Worm (Caenorhabditis elegans) whole organism, L4 larva: Measurements from ENCODE around the gene K03H1.7.
A peak's percentile ranks its signal among the peaks of the same experiment; 100 is the strongest.

ENCODE experiments used
- F26F4.8 ChIP-seq: fragments of 200-800 bp; sonication (Bioruptor generic); conservative IDR thresholded peaks from 2 replicates; pipeline ENCODE4 v1.3.6; 2022; ENCODE audit warnings: missing genetic modification characterization, missing compliant biosample characterization
- F49E8.2 ChIP-seq: sonication (generic microtip); optimal IDR thresholded peaks from 2 replicates; lab custom pipeline; 2016; ENCODE audit warnings: missing compliant biosample characterization, mild to moderate bottlenecking, missing genetic modification characterization, borderline replicate concordance
- T26A8.4 ChIP-seq: fragments of 200-800 bp; sonication (Bioruptor generic); IDR thresholded peaks from 2 replicates; pipeline ENCODE4 v1.3.6; 2022; ENCODE audit warnings: missing genetic modification characterization, missing compliant biosample characterization
- Y48G9A.11 ChIP-seq: fragments of 200-800 bp; sonication (Bioruptor generic); IDR thresholded peaks from 2 replicates; pipeline ENCODE4 v1.3.6; 2022; ENCODE audit warnings: missing genetic modification reagents, missing genetic modification characterization, missing compliant biosample characterization
- Y5F2A.4 ChIP-seq: fragments of 200-800 bp; sonication (Bioruptor generic); optimal IDR thresholded peaks from 2 replicates; lab custom pipeline; 2018; ENCODE audit warnings: mild to moderate bottlenecking, missing genetic modification characterization, missing compliant biosample characterization
- Y75B8A.6 ChIP-seq: fragments of 200-800 bp; sonication (Bioruptor generic); IDR thresholded peaks from 2 replicates; pipeline ENCODE4 v1.3.6; 2022; ENCODE audit warnings: missing genetic modification reagents, missing genetic modification characterization, missing compliant biosample characterization
- aha-1 ChIP-seq: fragments of 150-350 bp; peaks from one replicate; lab custom pipeline; 2014; ENCODE audit warnings: missing biosample characterization, missing genetic modification characterization
- arid-1 ChIP-seq: fragments of 200-800 bp; sonication (Bioruptor generic); conservative IDR thresholded peaks from 2 replicates; pipeline ENCODE4 v1.3.6; 2022; ENCODE audit warnings: missing genetic modification reagents, missing genetic modification characterization, missing compliant biosample characterization
- ceh-28 ChIP-seq: fragments of 150-350 bp; optimal IDR thresholded peaks from 2 replicates; lab custom pipeline; 2014; ENCODE audit warnings: missing biosample characterization, missing genetic modification reagents, missing genetic modification characterization
- ceh-32 ChIP-seq: sonication (generic microtip); optimal IDR thresholded peaks from 2 replicates; lab custom pipeline; 2016; ENCODE audit warnings: mild to moderate bottlenecking, missing genetic modification characterization, missing compliant biosample characterization; ENCODE audit not compliant: poor library complexity
- ceh-44 ChIP-seq: fragments of 200-800 bp; sonication (Bioruptor generic); IDR thresholded peaks from 2 replicates; pipeline ENCODE4 v1.3.6; 2022; ENCODE audit warnings: missing genetic modification reagents, missing genetic modification characterization, missing compliant biosample characterization
- ces-1 ChIP-seq: fragments of 150-350 bp; sonication (generic microtip); optimal IDR thresholded peaks from 4 replicates; lab custom pipeline; 2014; ENCODE audit warnings: missing biosample characterization, missing genetic modification reagents, missing genetic modification characterization
- cey-2 ChIP-seq: sonication (generic microtip); optimal IDR thresholded peaks from 3 replicates; lab custom pipeline; 2017; ENCODE audit warnings: missing genetic modification characterization, mild to moderate bottlenecking, missing compliant biosample characterization, antibody characterized with exemption, borderline replicate concordance; ENCODE audit not compliant: insufficient read depth
- daf-16 ChIP-seq, 3 experiments: sonication (generic microtip); optimal IDR thresholded peaks; 2 replicates each; lab custom pipeline; 2016 to 2017; ENCODE audit warnings: missing genetic modification characterization in 3 of 3, missing genetic modification reagents in 3 of 3, mild to moderate bottlenecking in 2 of 3, missing compliant biosample characterization in 2 of 3, missing biosample characterization in 1 of 3, moderate library complexity in 1 of 3
- daf-8 ChIP-seq: fragments of 200-800 bp; sonication (Bioruptor generic); IDR thresholded peaks from 2 replicates; pipeline ENCODE4 v1.3.6; 2022; ENCODE audit warnings: missing genetic modification characterization, missing compliant biosample characterization
- dmd-6 ChIP-seq: fragments of 200-800 bp; sonication (Bioruptor generic); IDR thresholded peaks from 2 replicates; pipeline ENCODE4 v1.3.6; 2022; ENCODE audit warnings: missing genetic modification reagents, missing genetic modification characterization, missing compliant biosample characterization
- dmd-8 ChIP-seq: fragments of 200-800 bp; sonication (Bioruptor generic); IDR thresholded peaks from 2 replicates; pipeline ENCODE4 v1.3.6; 2022; ENCODE audit warnings: missing genetic modification characterization, missing compliant biosample characterization
- dpl-1 ChIP-seq: fragments of 150-350 bp; optimal IDR thresholded peaks from 2 replicates; lab custom pipeline; 2014; ENCODE audit warnings: missing biosample characterization, missing genetic modification reagents, missing genetic modification characterization
- dve-1 ChIP-seq: sonication (generic microtip); optimal IDR thresholded peaks from 2 replicates; lab custom pipeline; 2017; ENCODE audit warnings: antibody characterized with exemption, mild to moderate bottlenecking, missing genetic modification characterization, missing compliant biosample characterization; ENCODE audit not compliant: insufficient read depth
- egl-27 ChIP-seq: sonication (generic microtip); optimal IDR thresholded peaks from 3 replicates; lab custom pipeline; 2017; ENCODE audit warnings: missing biosample characterization, missing genetic modification reagents, missing genetic modification characterization
- egl-43 ChIP-seq: fragments of 200-800 bp; sonication (Bioruptor generic); IDR thresholded peaks from 2 replicates; pipeline ENCODE4 v1.3.6; 2022; ENCODE audit warnings: missing genetic modification reagents, missing genetic modification characterization, missing compliant biosample characterization
- fkh-10 ChIP-seq: fragments of 150-350 bp; optimal IDR thresholded peaks from 2 replicates; lab custom pipeline; 2014; ENCODE audit warnings: missing biosample characterization, missing genetic modification reagents, missing genetic modification characterization
- hlh-11 ChIP-seq: fragments of 200-800 bp; sonication (Bioruptor generic); optimal IDR thresholded peaks from 2 replicates; lab custom pipeline; 2018; ENCODE audit warnings: mild to moderate bottlenecking, missing genetic modification characterization, missing compliant biosample characterization
- hlh-30 ChIP-seq: sonication (generic microtip); optimal IDR thresholded peaks from 2 replicates; lab custom pipeline; 2017; ENCODE audit warnings: antibody characterized with exemption, mild to moderate bottlenecking, missing genetic modification characterization, missing compliant biosample characterization; ENCODE audit not compliant: insufficient read depth
- hmg-1.1 ChIP-seq: fragments of 200-800 bp; sonication (Bioruptor generic); IDR thresholded peaks from 2 replicates; pipeline ENCODE4 v1.3.6; 2022; ENCODE audit warnings: missing genetic modification reagents, missing genetic modification characterization, missing compliant biosample characterization
- jun-1 ChIP-seq: fragments of 150-350 bp; optimal IDR thresholded peaks from 2 replicates; lab custom pipeline; 2014; ENCODE audit warnings: missing biosample characterization, missing genetic modification reagents, missing genetic modification characterization
- lim-7 ChIP-seq: fragments of 200-800 bp; sonication (Bioruptor generic); IDR thresholded peaks from 2 replicates; pipeline ENCODE4 v1.3.6; 2022; ENCODE audit warnings: missing genetic modification characterization, missing compliant biosample characterization
- lin-15B ChIP-seq: fragments of 150-350 bp; sonication (generic microtip); optimal IDR thresholded peaks from 3 replicates; lab custom pipeline; 2014; ENCODE audit warnings: missing biosample characterization, missing genetic modification characterization
- lin-38 ChIP-seq: fragments of 200-800 bp; sonication (Bioruptor generic); IDR thresholded peaks from 2 replicates; pipeline ENCODE4 v1.3.6; 2022; ENCODE audit warnings: missing genetic modification reagents, missing genetic modification characterization, missing compliant biosample characterization
- lsy-2 ChIP-seq, 2 experiments: fragments of 150-350 bp in 1 of 2; sonication (generic microtip) in 1 of 2; optimal IDR thresholded peaks; 2 replicates each; lab custom pipeline; 2014 to 2017; ENCODE audit warnings: missing biosample characterization in 2 of 2, missing genetic modification characterization in 2 of 2
- mdl-1 ChIP-seq, 2 experiments: fragments of 150-350 bp in 1 of 2; sonication (generic microtip) in 1 of 2; optimal IDR thresholded peaks; 2 replicates each; lab custom pipeline; 2014 to 2017; ENCODE audit warnings: missing biosample characterization in 2 of 2, missing genetic modification characterization in 2 of 2
- mep-1 ChIP-seq: fragments of 150-350 bp; sonication (generic microtip); optimal IDR thresholded peaks from 3 replicates; lab custom pipeline; 2014; ENCODE audit warnings: missing biosample characterization, missing genetic modification characterization
- mxl-2 ChIP-seq: fragments of 200-800 bp; sonication (Bioruptor generic); conservative IDR thresholded peaks from 2 replicates; pipeline ENCODE4 v1.3.6; 2022; ENCODE audit warnings: missing genetic modification reagents, missing genetic modification characterization, missing compliant biosample characterization
- nhr-102 ChIP-seq: sonication (generic microtip); optimal IDR thresholded peaks from 2 replicates; lab custom pipeline; 2016; ENCODE audit warnings: mild to moderate bottlenecking, missing genetic modification characterization, moderate library complexity, missing compliant biosample characterization
- nhr-11 ChIP-seq: fragments of 150-350 bp; optimal IDR thresholded peaks from 2 replicates; lab custom pipeline; 2014; ENCODE audit warnings: missing biosample characterization, missing genetic modification characterization
- nhr-111 ChIP-seq: fragments of 200-800 bp; sonication (Bioruptor generic); optimal IDR thresholded peaks from 2 replicates; lab custom pipeline; 2018; ENCODE audit warnings: mild to moderate bottlenecking, missing genetic modification characterization, missing compliant biosample characterization
- nhr-42 ChIP-seq: fragments of 200-800 bp; sonication (Bioruptor generic); IDR thresholded peaks from 2 replicates; pipeline ENCODE4 v1.3.6; 2022; ENCODE audit warnings: missing genetic modification characterization, missing compliant biosample characterization
- nhr-6 ChIP-seq: fragments of 150-350 bp; optimal IDR thresholded peaks from 2 replicates; lab custom pipeline; 2014; ENCODE audit warnings: missing biosample characterization, missing genetic modification characterization
- php-3 ChIP-seq: fragments of 200-800 bp; sonication (Bioruptor generic); IDR thresholded peaks from 2 replicates; pipeline ENCODE4 v1.3.6; 2022; ENCODE audit warnings: missing genetic modification reagents, missing genetic modification characterization, missing compliant biosample characterization
- saeg-2 ChIP-seq: fragments of 200-800 bp; sonication (Bioruptor generic); IDR thresholded peaks from 2 replicates; pipeline ENCODE4 v1.3.6; 2022; ENCODE audit warnings: missing genetic modification reagents, missing genetic modification characterization, missing compliant biosample characterization
- sdz-12 ChIP-seq: fragments of 200-800 bp; sonication (Bioruptor generic); optimal IDR thresholded peaks from 2 replicates; lab custom pipeline; 2018; ENCODE audit warnings: mild to moderate bottlenecking, missing genetic modification characterization, missing compliant biosample characterization
- snpc-4 ChIP-seq: fragments of 150-350 bp; optimal IDR thresholded peaks from 2 replicates; lab custom pipeline; 2014; ENCODE audit warnings: missing biosample characterization, missing genetic modification characterization
- spr-1 ChIP-seq: sonication (generic microtip); optimal IDR thresholded peaks from 2 replicates; lab custom pipeline; 2016; ENCODE audit warnings: mild to moderate bottlenecking, missing genetic modification characterization, missing compliant biosample characterization
- tra-1 ChIP-seq: fragments of 200-800 bp; sonication (Bioruptor generic); IDR thresholded peaks from 2 replicates; pipeline ENCODE4 v1.3.6; 2022; ENCODE audit warnings: missing genetic modification reagents, missing genetic modification characterization, missing compliant biosample characterization
- unc-39 ChIP-seq: sonication (generic microtip); optimal IDR thresholded peaks from 2 replicates; lab custom pipeline; 2017; ENCODE audit warnings: missing biosample characterization, missing genetic modification characterization
- unc-62 ChIP-seq, 3 experiments: fragments of 150-350 bp in 1 of 3; sonication (generic microtip); optimal IDR thresholded peaks in 2 of 3; peaks in 1 of 3; 1 replicate in 1 of 3; 2 replicates in 2 of 3; lab custom pipeline; 2014 to 2017; ENCODE audit warnings: missing biosample characterization in 3 of 3, missing genetic modification characterization in 3 of 3, missing genetic modification reagents in 3 of 3, missing genotype in 1 of 3
- zfp-2 ChIP-seq: sonication (generic microtip); optimal IDR thresholded peaks from 2 replicates; lab custom pipeline; 2016; ENCODE audit warnings: mild to moderate bottlenecking, missing genetic modification characterization, missing compliant biosample characterization
- ztf-7 ChIP-seq: fragments of 150-350 bp; optimal IDR thresholded peaks from 2 replicates; lab custom pipeline; 2014; ENCODE audit warnings: missing biosample characterization, missing genetic modification characterization

Gene K03H1.7

ce11 chrIII:9912501-9912900 lies 34.7 kb upstream of the K03H1.7 start:
- TF ChIP-seq daf-16 (GFP tag; optimal IDR thresholded peaks at IDR 0.05; lab: Kevin White, UChicago) (no peak), daf-16 (tag; optimal IDR thresholded peaks at IDR 0.05; lab: Kevin White, UChicago) (peak; percentile 19), sdz-12 (GFP tag; lab: Kevin White, UChicago) (no peak), hlh-30 (tag; lab: Kevin White, UChicago) (peak; percentile 39), lsy-2 (tag; optimal IDR thresholded peaks at IDR 0.05; lab: Kevin White, UChicago) (peak in 1 of 2 experiments; percentile 6), nhr-111 (GFP tag; lab: Kevin White, UChicago) (no peak), ztf-7 (no peak), dpl-1 (GFP tag; lab: Kevin White, UChicago) (peak; percentile 55)

ce11 chrIII:9912998-9913397 lies 34.2 kb upstream of the K03H1.7 start:
- TF ChIP-seq T26A8.4 (no peak), ceh-44 (GFP tag; lab: Robert Waterston, UW) (no peak), lin-38 (GFP tag; lab: Robert Waterston, UW) (no peak), mxl-2 (GFP tag; lab: Robert Waterston, UW) (no peak), egl-27 (tag; lab: Kevin White, UChicago) (no peak), hmg-1.1 (GFP tag; lab: Robert Waterston, UW) (no peak), snpc-4 (no peak), F26F4.8 (no peak), mep-1 (tag; lab: Kevin White, UChicago) (no peak), sdz-12 (GFP tag; lab: Kevin White, UChicago) (no peak), Y48G9A.11 (no peak), jun-1 (no peak), nhr-42 (GFP tag; lab: Robert Waterston, UW) (no peak), ceh-32 (tag; lab: Kevin White, UChicago) (no peak), nhr-102 (tag; lab: Kevin White, UChicago) (no peak), arid-1 (no peak), lim-7 (GFP tag; lab: Robert Waterston, UW) (no peak), daf-16 (GFP tag; optimal IDR thresholded peaks at IDR 0.05; lab: Kevin White, UChicago) (no peak), daf-16 (tag; optimal IDR thresholded peaks at IDR 0.05; lab: Kevin White, UChicago) (peak; percentile 48), Y75B8A.6 (GFP tag; lab: Robert Waterston, UW) (no peak), ces-1 (GFP tag; lab: Kevin White, UChicago) (no peak), mdl-1 (tag; optimal IDR thresholded peaks at IDR 0.05; lab: Kevin White, UChicago) (no peak), nhr-11 (no peak), spr-1 (tag; lab: Kevin White, UChicago) (no peak), dmd-8 (GFP tag; lab: Robert Waterston, UW) (no peak), fkh-10 (GFP tag; lab: Kevin White, UChicago) (no peak), lin-15B (tag; lab: Kevin White, UChicago) (no peak), dmd-6 (GFP tag; lab: Robert Waterston, UW) (peak; percentile 44), nhr-6 (tag; lab: Kevin White, UChicago) (no peak), php-3 (GFP tag; lab: Robert Waterston, UW) (0 out of 2 replicates have a peak, but pooled peaks have one; percentile 55), saeg-2 (GFP tag; lab: Robert Waterston, UW) (no peak), tra-1 (GFP tag; lab: Robert Waterston, UW) (no peak), cey-2 (no peak), aha-1 (peak; percentile 96), egl-43 (no peak), unc-62 (GFP tag; optimal IDR thresholded peaks at IDR 0.05 in 1 of 2; lab: Kevin White, UChicago) (no peak), unc-62 (tag; optimal IDR thresholded peaks at IDR 0.05; lab: Kevin White, UChicago) (no peak), hlh-30 (tag; lab: Kevin White, UChicago) (peak; percentile 41), dve-1 (tag; lab: Kevin White, UChicago) (peak; percentile 62), daf-8 (GFP tag; lab: Robert Waterston, UW) (no peak), Y5F2A.4 (no peak), unc-39 (no peak), zfp-2 (tag; lab: Kevin White, UChicago) (no peak), hlh-11 (peak; percentile 34), ceh-28 (no peak), F49E8.2 (tag; lab: Kevin White, UChicago) (no peak)
